Worm (Caenorhabditis elegans): ENCODE results near the gene unc-22.

The unc-22 gene

ce11 chrIV:12047552-12048347 is 36.9 kb upstream of the unc-22 start, which contains the start of gene T12G3.4:
T12G3.4 (plus strand) TSS chrIV:12048256.
- no peak for TF ChIP-seq unc-120 (tag; optimal IDR thresholded peaks at IDR 0.05; ENCODE audit: poor library complexity, severe bottlenecking)
- no peak for TF ChIP-seq ham-2 (GFP tag; optimal IDR thresholded peaks at IDR 0.05)
- no peak for TF ChIP-seq sem-2 (GFP tag; optimal IDR thresholded peaks at IDR 0.05)
- no peak for TF ChIP-seq nhr-237 (tag; optimal IDR thresholded peaks at IDR 0.05)
- peak; percentile 57 for TF ChIP-seq pha-4 (tag; optimal IDR thresholded peaks at IDR 0.05)

ce11 chrIV:12046524-12047203 is 35.9 kb upstream of the unc-22 start, which contains the start of gene T12G3.2:
T12G3.2 (minus strand) TSS chrIV:12046967.
- TF ChIP-seq elt-3 (tag; optimal IDR thresholded peaks at IDR 0.05) (peak; percentile 19), mab-5 (tag; optimal IDR thresholded peaks at IDR 0.05) (no peak)

ce11 chrIV:12044844-12045738 is 34.3 kb upstream of the unc-22 start:
- TF ChIP-seq lin-32 (GFP tag; optimal IDR thresholded peaks at IDR 0.05) (no peak), zip-8 (tag; optimal IDR thresholded peaks at IDR 0.05) (peak; percentile 84), nhr-12 (tag; optimal IDR thresholded peaks at IDR 0.05) (no peak), elt-1 (tag; optimal IDR thresholded peaks at IDR 0.05; ENCODE audit: borderline replicate concordance, insufficient read depth) (peak; percentile 42), M03D4.4 (tag; optimal IDR thresholded peaks at IDR 0.05) (no peak), ceh-39 (tag; optimal IDR thresholded peaks at IDR 0.05) (no peak)

- TF ChIP-seq lsy-2 (tag; optimal IDR thresholded peaks at IDR 0.05) (no peak), mab-5 (tag; optimal IDR thresholded peaks at IDR 0.05) (no peak)
Measured at ce11 chrIV:12043054-12043453, 32.2 kb upstream of the unc-22 start.

ce11 chrIV:12040431-12040830 is 29.6 kb upstream of the unc-22 start:
- TF ChIP-seq nhr-28 (tag; optimal IDR thresholded peaks at IDR 0.05) = no peak
- TF ChIP-seq sem-2 (GFP tag; optimal IDR thresholded peaks at IDR 0.05) = no peak
- no peak for TF ChIP-seq ces-1 (GFP tag; optimal IDR thresholded peaks at IDR 0.05)
- no peak for TF ChIP-seq nhr-2 (tag; optimal IDR thresholded peaks at IDR 0.05)
- TF ChIP-seq lin-13 (tag; optimal IDR thresholded peaks at IDR 0.05) = no peak

ce11 chrIV:12036924-12037323 is 26.1 kb upstream of the unc-22 start:
- TF ChIP-seq blmp-1 (tag; optimal IDR thresholded peaks at IDR 0.05) (no peak), pha-4 (tag; optimal IDR thresholded peaks at IDR 0.05) (no peak), hlh-1 (tag; optimal IDR thresholded peaks at IDR 0.05) (no peak), M03D4.4 (tag; optimal IDR thresholded peaks at IDR 0.05) (no peak), mab-5 (tag; optimal IDR thresholded peaks at IDR 0.05) (no peak), lsy-2 (tag; optimal IDR thresholded peaks at IDR 0.05) (no peak), sptf-1 (tag; optimal IDR thresholded peaks at IDR 0.05) (no peak), ceh-83 (GFP tag; optimal IDR thresholded peaks at IDR 0.05) (no peak), bed-3 (GFP tag; optimal IDR thresholded peaks at IDR 0.05) (no peak), mep-1 (tag; optimal IDR thresholded peaks at IDR 0.05) (no peak), nhr-12 (tag; optimal IDR thresholded peaks at IDR 0.05) (no peak), zip-8 (tag; optimal IDR thresholded peaks at IDR 0.05) (no peak)

- TF ChIP-seq unc-39 (tag; optimal IDR thresholded peaks at IDR 0.05) (no peak), ceh-83 (GFP tag; optimal IDR thresholded peaks at IDR 0.05) (no peak), sptf-1 (tag; optimal IDR thresholded peaks at IDR 0.05) (no peak), nhr-237 (tag; optimal IDR thresholded peaks at IDR 0.05) (no peak), blmp-1 (tag; optimal IDR thresholded peaks at IDR 0.05) (no peak), sem-2 (GFP tag; optimal IDR thresholded peaks at IDR 0.05) (no peak), ham-2 (GFP tag; optimal IDR thresholded peaks at IDR 0.05) (no peak)
Measured at ce11 chrIV:12035422-12035821, 24.6 kb upstream of the unc-22 start.
